Worm (Caenorhabditis elegans) whole organism, young adult: ENCODE data around the gene shw-1.

Experiments
- B0019.2 ChIP-seq: fragments of 200-800 bp; sonication (Bioruptor generic); conservative IDR thresholded peaks from 2 replicates; pipeline ENCODE4 v1.3.6; 2022; ENCODE audit warnings: missing genetic modification reagents, missing genetic modification characterization, missing compliant biosample characterization
- B0336.3 ChIP-seq: fragments of 200-800 bp; sonication (Bioruptor generic); IDR thresholded peaks from 2 replicates; pipeline ENCODE4 v1.3.6; 2022; ENCODE audit warnings: missing genetic modification characterization, missing compliant biosample characterization
- F23B12.7 ChIP-seq: sonication (generic microtip); optimal IDR thresholded peaks from 2 replicates; lab custom pipeline; 2017; ENCODE audit warnings: missing genetic modification characterization, mild to moderate bottlenecking, missing compliant biosample characterization, antibody characterized with exemption, moderate library complexity; ENCODE audit not compliant: insufficient read depth
- F33H1.4 ChIP-seq: fragments of 200-800 bp; sonication (Bioruptor generic); IDR thresholded peaks from 2 replicates; pipeline ENCODE4 v1.3.6; 2022; ENCODE audit warnings: missing genetic modification reagents, missing genetic modification characterization, missing compliant biosample characterization
- F39B2.1 ChIP-seq: fragments of 200-800 bp; sonication (Bioruptor generic); IDR thresholded peaks from 2 replicates; pipeline ENCODE4 v1.3.6; 2022; ENCODE audit warnings: missing genetic modification reagents, missing genetic modification characterization, missing compliant biosample characterization
- K12H6.12 ChIP-seq: fragments of 200-800 bp; sonication (Bioruptor generic); optimal IDR thresholded peaks from 2 replicates; lab custom pipeline; 2018; ENCODE audit warnings: mild to moderate bottlenecking, missing genetic modification characterization, missing compliant biosample characterization
- Y56A3A.18 ChIP-seq: fragments of 200-800 bp; sonication (Bioruptor generic); IDR thresholded peaks from 2 replicates; pipeline ENCODE4 v1.3.6; 2022; ENCODE audit warnings: missing genetic modification reagents, missing genetic modification characterization, missing compliant biosample characterization
- atf-7 ChIP-seq: sonication (generic microtip); optimal IDR thresholded peaks from 2 replicates; lab custom pipeline; 2017; ENCODE audit warnings: mild to moderate bottlenecking, missing genetic modification characterization, missing compliant biosample characterization
- attf-6 ChIP-seq: fragments of 200-800 bp; sonication (Bioruptor generic); IDR thresholded peaks from 2 replicates; pipeline ENCODE4 v1.3.6; 2022; ENCODE audit warnings: missing genetic modification reagents, missing genetic modification characterization, missing compliant biosample characterization
- cebp-1 ChIP-seq, 2 experiments: fragments of 200-800 bp in 1 of 2; sonication (Bioruptor generic) in 1 of 2; sonication (generic microtip) in 1 of 2; IDR thresholded peaks in 1 of 2; optimal IDR thresholded peaks in 1 of 2; 2 replicates each; pipeline versions ENCODE4 v1.3.6 to Lab custom; 2017 to 2022; ENCODE audit warnings: missing compliant biosample characterization in 2 of 2, missing genetic modification characterization in 2 of 2, mild to moderate bottlenecking in 1 of 2, missing genetic modification reagents in 1 of 2, moderate library complexity in 1 of 2
- cebp-2 ChIP-seq: fragments of 200-800 bp; sonication (Bioruptor generic); IDR thresholded peaks from 2 replicates; pipeline ENCODE4 v1.3.6; 2022; ENCODE audit warnings: missing genetic modification characterization, missing compliant biosample characterization
- ceh-91 ChIP-seq: fragments of 200-800 bp; sonication (Bioruptor generic); IDR thresholded peaks from 2 replicates; pipeline ENCODE4 v1.3.6; 2022; ENCODE audit warnings: missing genetic modification reagents, missing genetic modification characterization, missing compliant biosample characterization
- dox-1 ChIP-seq: fragments of 200-800 bp; sonication (Bioruptor generic); IDR thresholded peaks from 2 replicates; pipeline ENCODE4 v1.3.6; 2022; ENCODE audit warnings: missing genetic modification reagents, missing genetic modification characterization, missing compliant biosample characterization
- dpl-1 ChIP-seq: fragments of 150-350 bp; optimal IDR thresholded peaks from 2 replicates; lab custom pipeline; 2014; ENCODE audit warnings: missing biosample characterization, missing genetic modification reagents, missing genetic modification characterization
- efl-1 ChIP-seq: fragments of 150-350 bp; optimal IDR thresholded peaks from 2 replicates; lab custom pipeline; 2014; ENCODE audit warnings: missing biosample characterization, missing genetic modification reagents, missing genetic modification characterization
- gei-17 ChIP-seq: fragments of 200-800 bp; sonication (Bioruptor generic); optimal IDR thresholded peaks from 2 replicates; lab custom pipeline; 2018; ENCODE audit warnings: mild to moderate bottlenecking, missing genetic modification characterization, missing compliant biosample characterization
- hlh-12 ChIP-seq: sonication (generic microtip); optimal IDR thresholded peaks from 2 replicates; lab custom pipeline; 2016; ENCODE audit warnings: missing genetic modification characterization, missing compliant biosample characterization
- hsf-1 ChIP-seq: fragments of 200-800 bp; sonication (Bioruptor generic); IDR thresholded peaks from 2 replicates; pipeline ENCODE4 v1.3.6; 2022; ENCODE audit warnings: missing genetic modification reagents, missing genetic modification characterization, missing compliant biosample characterization
- lin-54 ChIP-seq: fragments of 200-800 bp; sonication (Bioruptor generic); optimal IDR thresholded peaks from 2 replicates; lab custom pipeline; 2018; ENCODE audit warnings: mild to moderate bottlenecking, missing genetic modification characterization, missing compliant biosample characterization
- lsl-1 ChIP-seq: fragments of 200-800 bp; sonication (Bioruptor generic); optimal IDR thresholded peaks from 2 replicates; lab custom pipeline; 2018; ENCODE audit warnings: mild to moderate bottlenecking, missing genetic modification characterization, moderate library complexity, missing compliant biosample characterization
- madf-10 ChIP-seq: sonication (generic microtip); optimal IDR thresholded peaks from 2 replicates; lab custom pipeline; 2016; ENCODE audit warnings: mild to moderate bottlenecking, missing genetic modification characterization, missing compliant biosample characterization
- madf-6 ChIP-seq: fragments of 200-800 bp; sonication (Bioruptor generic); IDR thresholded peaks from 2 replicates; pipeline ENCODE4 v1.3.6; 2022; ENCODE audit warnings: missing genetic modification reagents, missing genetic modification characterization, missing compliant biosample characterization
- madf-8 ChIP-seq: fragments of 200-800 bp; sonication (Bioruptor generic); conservative IDR thresholded peaks from 2 replicates; pipeline ENCODE4 v1.3.6; 2022; ENCODE audit warnings: missing genetic modification reagents, missing genetic modification characterization, missing compliant biosample characterization
- mcd-1 ChIP-seq: fragments of 200-800 bp; sonication (Bioruptor generic); IDR thresholded peaks from 2 replicates; pipeline ENCODE4 v1.3.6; 2022; ENCODE audit warnings: missing genetic modification reagents, missing genetic modification characterization, missing compliant biosample characterization
- nfya-1 ChIP-seq: sonication (generic microtip); optimal IDR thresholded peaks from 2 replicates; lab custom pipeline; 2017; ENCODE audit warnings: antibody characterized with exemption, missing compliant biosample characterization, missing genetic modification characterization, borderline replicate concordance; ENCODE audit not compliant: insufficient read depth
- nhr-80 ChIP-seq: sonication (generic microtip); optimal IDR thresholded peaks from 2 replicates; lab custom pipeline; 2016; ENCODE audit warnings: missing genetic modification characterization, missing compliant biosample characterization
- pbrm-1 ChIP-seq: fragments of 200-800 bp; sonication (Bioruptor generic); IDR thresholded peaks from 2 replicates; pipeline ENCODE4 v1.3.6; 2022; ENCODE audit warnings: missing genetic modification reagents, missing genetic modification characterization, missing compliant biosample characterization
- snpc-1.1 ChIP-seq: sonication (generic microtip); optimal IDR thresholded peaks from 2 replicates; lab custom pipeline; 2017; ENCODE audit warnings: missing genetic modification characterization, mild to moderate bottlenecking, missing compliant biosample characterization, antibody characterized with exemption, moderate library complexity, missing genotype, missing genetic modification reagents; ENCODE audit not compliant: insufficient read depth
- snpc-1.3 ChIP-seq: sonication (generic microtip); optimal IDR thresholded peaks from 2 replicates; lab custom pipeline; 2017; ENCODE audit warnings: missing genetic modification characterization, mild to moderate bottlenecking, missing compliant biosample characterization, antibody characterized with exemption, moderate library complexity, missing genotype, missing genetic modification reagents; ENCODE audit not compliant: insufficient read depth
- snpc-3.4 ChIP-seq: sonication (generic microtip); optimal IDR thresholded peaks from 2 replicates; lab custom pipeline; 2017; ENCODE audit warnings: missing genetic modification characterization, mild to moderate bottlenecking, missing compliant biosample characterization, antibody characterized with exemption, moderate library complexity, missing genotype, missing genetic modification reagents
- snpc-4 ChIP-seq, 5 experiments: fragments of 150-350 bp in 1 of 5; sonication (generic microtip) in 4 of 5; optimal IDR thresholded peaks; 2 replicates each; lab custom pipeline; 2014 to 2018; ENCODE audit warnings: missing genetic modification characterization in 5 of 5, missing biosample characterization in 3 of 5, antibody characterized with exemption in 2 of 5, mild to moderate bottlenecking in 2 of 5, missing compliant biosample characterization in 2 of 5, missing genotype in 2 of 5, moderate library complexity in 2 of 5, missing genetic modification reagents in 1 of 5
- tbx-9 ChIP-seq: sonication (generic microtip); optimal IDR thresholded peaks from 2 replicates; lab custom pipeline; 2016; ENCODE audit warnings: borderline replicate concordance, missing genetic modification characterization, inconsistent platforms, missing compliant biosample characterization
- unc-62 ChIP-seq: fragments of 150-350 bp; optimal IDR thresholded peaks from 2 replicates; lab custom pipeline; 2014; ENCODE audit warnings: missing biosample characterization, missing genetic modification reagents, missing genetic modification characterization

shw-1 gene

ce11 chrII:8285837-8286236, 35.4 kb downstream of the shw-1 start:
- TF ChIP-seq snpc-4 (GFP tag; optimal IDR thresholded peaks at IDR 0.05; lab: Kevin White, UChicago) = peak; percentile 33
- peak in 3 of 4 experiments; percentile 40 to 91 (median 89) for TF ChIP-seq snpc-4 (tag; optimal IDR thresholded peaks at IDR 0.05; lab: Kevin White, UChicago)
- TF ChIP-seq pbrm-1 (GFP tag; lab: Robert Waterston, UW) = peak; percentile 69
- TF ChIP-seq Y56A3A.18 (GFP tag; lab: Robert Waterston, UW) = 0 out of 2 replicates have a peak, but pooled peaks have one; percentile 30
- TF ChIP-seq mcd-1 (GFP tag; lab: Robert Waterston, UW) = 0 out of 2 replicates have a peak, but pooled peaks have one; percentile 17
- 0 out of 2 replicates have a peak, but pooled peaks have one; percentile 19 for TF ChIP-seq cebp-2 (GFP tag; lab: Robert Waterston, UW)
- 0 out of 2 replicates have a peak, but pooled peaks have one; percentile 6 for TF ChIP-seq B0336.3 (GFP tag; lab: Robert Waterston, UW)
- peak; percentile 80; the same call in 1 of the 2 replicates for TF ChIP-seq attf-6 (GFP tag; lab: Robert Waterston, UW)
- 0 out of 2 replicates have a peak, but pooled peaks have one; percentile 10 for TF ChIP-seq madf-6
- peak; percentile 80 for TF ChIP-seq snpc-1.1 (tag; lab: Kevin White, UChicago)

ce11 chrII:8283158-8283717, 38.0 kb downstream of the shw-1 start, which contains the start of the genes nst-1 and cct-4:
TSS of gene nst-1 (minus strand) at chrII:8283208.
TSS of gene cct-4 (plus strand) at chrII:8283667.
- TF ChIP-seq dpl-1 (peak; percentile 61), unc-62 (GFP tag; lab: Kevin White, UChicago) (no peak), madf-8 (GFP tag; lab: Robert Waterston, UW) (no peak; the same call in 1 of the 2 replicates), snpc-3.4 (no peak), cebp-1 (GFP tag; IDR thresholded peaks at IDR 0.05; lab: Robert Waterston, UW) (no peak), cebp-1 (tag; optimal IDR thresholded peaks at IDR 0.05; lab: Kevin White, UChicago) (peak; percentile 13), nhr-80 (tag; lab: Kevin White, UChicago) (no peak), hsf-1 (GFP tag; lab: Robert Waterston, UW) (peak; percentile 83; the same call in 1 of the 2 replicates), snpc-1.3 (tag; lab: Kevin White, UChicago) (no peak), ceh-91 (GFP tag; lab: Robert Waterston, UW) (0 out of 2 replicates have a peak, but pooled peaks have one; percentile 33), F33H1.4 (GFP tag; lab: Robert Waterston, UW) (peak; percentile 75), madf-6 (peak; percentile 60; the same call in 1 of the 2 replicates), nfya-1 (tag; lab: Kevin White, UChicago) (no peak), atf-7 (no peak), dox-1 (no peak), madf-10 (tag; lab: Kevin White, UChicago) (no peak), F23B12.7 (tag; lab: Kevin White, UChicago) (peak; percentile 11), F39B2.1 (GFP tag; lab: Robert Waterston, UW) (no peak), efl-1 (GFP tag; lab: Kevin White, UChicago) (peak; percentile 33), tbx-9 (tag; lab: Kevin White, UChicago) (no peak), lin-54 (no peak), lsl-1 (GFP tag; lab: Kevin White, UChicago) (peak; percentile 3)
- TF ChIP-seq, all 124 proteins: peak for 9

ce11 chrII:8278415-8278814, 42.9 kb downstream of the shw-1 start, which contains the start of the genes mrpl-10 and clec-142:
TSS of gene mrpl-10 (minus strand) at chrII:8278515.
TSS of gene clec-142 (plus strand) at chrII:8278678.
- no peak for TF ChIP-seq hlh-12 (tag; lab: Kevin White, UChicago)
- no peak for TF ChIP-seq gei-17 (GFP tag; lab: Kevin White, UChicago)
- no peak for TF ChIP-seq K12H6.12 (tag; lab: Kevin White, UChicago)
- no peak for TF ChIP-seq B0019.2
- TF ChIP-seq, all 124 proteins: peak for 0
